Worm (Caenorhabditis elegans) whole organism, early embryonic: ENCODE data around the gene F40F8.11.

Source experiments
- B0310.2 ChIP-seq: sonication (generic microtip); optimal IDR thresholded peaks from 2 replicates; lab custom pipeline; 2016; ENCODE audit warnings: mild to moderate bottlenecking, missing genetic modification characterization, missing compliant biosample characterization
- F13C5.2 ChIP-seq: sonication (generic microtip); optimal IDR thresholded peaks from 2 replicates; lab custom pipeline; 2017; ENCODE audit warnings: mild to moderate bottlenecking, missing genetic modification characterization, inconsistent platforms, missing compliant biosample characterization
- aly-1 ChIP-seq: sonication (generic microtip); optimal IDR thresholded peaks from 2 replicates; lab custom pipeline; 2016; ENCODE audit warnings: missing genetic modification characterization, missing compliant biosample characterization
- ama-1 ChIP-seq: fragments of 150-350 bp; optimal IDR thresholded peaks from 2 replicates; lab custom pipeline; 2014
- ceh-13 ChIP-seq: fragments of 200-800 bp; sonication (Bioruptor generic); optimal IDR thresholded peaks from 2 replicates; lab custom pipeline; 2018; ENCODE audit warnings: mild to moderate bottlenecking, missing genetic modification characterization, missing compliant biosample characterization
- ceh-36 ChIP-seq: sonication (generic microtip); optimal IDR thresholded peaks from 2 replicates; lab custom pipeline; 2016; ENCODE audit warnings: missing genetic modification characterization, inconsistent platforms, missing compliant biosample characterization
- ets-7 ChIP-seq: sonication (generic microtip); optimal IDR thresholded peaks from 2 replicates; lab custom pipeline; 2016; ENCODE audit warnings: missing genotype, missing genetic modification characterization, missing compliant biosample characterization
- flt-1 ChIP-seq: fragments of 200-800 bp; sonication (Bioruptor generic); IDR thresholded peaks from 2 replicates; pipeline ENCODE4 v1.3.6; 2022; ENCODE audit warnings: missing genetic modification characterization, missing compliant biosample characterization
- hmbx-1 ChIP-seq: sonication (generic microtip); optimal IDR thresholded peaks from 2 replicates; lab custom pipeline; 2016; ENCODE audit warnings: mild to moderate bottlenecking, missing genetic modification characterization, missing compliant biosample characterization
- hmg-4 ChIP-seq: fragments of 200-800 bp; sonication (Bioruptor generic); optimal IDR thresholded peaks from 2 replicates; lab custom pipeline; 2018; ENCODE audit warnings: mild to moderate bottlenecking, missing genetic modification characterization, missing compliant biosample characterization
- hnd-1 ChIP-seq: sonication (generic microtip); optimal IDR thresholded peaks from 2 replicates; lab custom pipeline; 2016; ENCODE audit warnings: missing genetic modification characterization, missing compliant biosample characterization
- pes-1 ChIP-seq: fragments of 200-800 bp; sonication (Bioruptor generic); IDR thresholded peaks from 2 replicates; pipeline ENCODE4 v1.3.6; 2022; ENCODE audit warnings: missing genetic modification reagents, missing genetic modification characterization, missing compliant biosample characterization
- scrt-1 ChIP-seq: fragments of 200-800 bp; sonication (Bioruptor generic); IDR thresholded peaks from 2 replicates; pipeline ENCODE4 v1.3.6; 2022; ENCODE audit warnings: missing genetic modification characterization, missing compliant biosample characterization
- sea-1 ChIP-seq: fragments of 200-800 bp; sonication (Bioruptor generic); conservative IDR thresholded peaks from 2 replicates; pipeline ENCODE4 v1.3.6; 2022; ENCODE audit warnings: missing genetic modification characterization, missing compliant biosample characterization
- tbx-11 ChIP-seq: fragments of 200-800 bp; sonication (Bioruptor generic); IDR thresholded peaks from 2 replicates; pipeline ENCODE4 v1.3.6; 2022; ENCODE audit warnings: missing genetic modification characterization, missing compliant biosample characterization
- tbx-37 ChIP-seq: fragments of 200-800 bp; sonication (Bioruptor generic); conservative IDR thresholded peaks from 2 replicates; pipeline ENCODE4 v1.3.6; 2022; ENCODE audit warnings: missing genetic modification reagents, missing genetic modification characterization, missing compliant biosample characterization
- tra-4 ChIP-seq: sonication (generic microtip); optimal IDR thresholded peaks from 2 replicates; lab custom pipeline; 2017; ENCODE audit warnings: missing genetic modification characterization, missing compliant biosample characterization

F40F8.11 gene

DNA sequence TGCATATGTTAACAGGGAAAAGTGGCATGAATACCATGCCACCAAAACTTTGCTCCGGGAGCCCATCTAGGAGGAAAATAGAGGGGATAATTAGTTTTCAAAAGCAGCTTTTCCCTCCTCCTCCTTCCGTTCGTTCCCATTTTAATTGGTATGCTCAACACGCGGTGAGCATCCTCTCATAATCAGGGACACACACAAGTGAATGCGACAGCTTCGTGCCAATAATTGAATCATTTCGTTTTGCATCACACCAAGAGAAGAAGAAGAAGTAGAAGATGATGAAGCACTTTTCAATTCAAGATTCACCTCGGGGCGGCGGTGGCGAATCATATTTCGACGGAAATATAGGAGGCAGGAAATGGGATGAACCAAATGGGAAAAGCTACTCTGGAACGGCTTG, 44.3 kb downstream of the F40F8.11 start:
- TF ChIP-seq scrt-1 (GFP tag; lab: Robert Waterston, UW), result 0 out of 2 replicates have a peak, but pooled peaks have one; percentile 18
- TF ChIP-seq ceh-13 (GFP tag; lab: Kevin White, UChicago), result no peak

DNA sequence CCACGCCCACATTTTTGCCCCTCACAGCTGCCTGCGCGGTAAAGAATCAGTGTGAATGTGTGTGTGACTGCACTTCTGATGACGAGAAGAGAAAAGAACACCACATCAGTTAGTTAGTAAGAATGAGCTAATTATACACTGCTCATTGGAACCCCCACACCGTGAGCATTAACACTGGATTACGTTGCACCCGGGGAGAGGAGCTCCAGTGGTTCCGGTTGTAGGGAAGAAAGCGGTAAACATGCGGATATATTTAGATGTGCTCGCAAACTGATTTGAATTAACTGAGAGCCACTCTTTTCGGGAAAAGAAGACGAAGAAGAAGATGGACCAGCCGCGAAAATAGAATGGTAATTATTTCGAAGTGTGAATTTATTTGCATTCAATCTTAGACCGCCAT, 45.6 kb downstream of the F40F8.11 start:
- TF ChIP-seq scrt-1 (GFP tag; lab: Robert Waterston, UW) (no peak), hnd-1 (no peak), ama-1 (lab: Kevin White, UChicago) (no peak), ceh-36 (no peak), tbx-11 (GFP tag; lab: Robert Waterston, UW) (no peak), hmg-4 (GFP tag; lab: Kevin White, UChicago) (no peak), tbx-37 (GFP tag; lab: Robert Waterston, UW) (no peak), tra-4 (no peak), aly-1 (tag; lab: Kevin White, UChicago) (no peak), sea-1 (GFP tag; lab: Robert Waterston, UW) (no peak), flt-1 (GFP tag; lab: Robert Waterston, UW) (no peak), ets-7 (tag; lab: Kevin White, UChicago) (no peak), ceh-13 (GFP tag; lab: Kevin White, UChicago) (no peak), hmbx-1 (tag; lab: Kevin White, UChicago) (no peak), pes-1 (GFP tag; lab: Robert Waterston, UW) (no peak), F13C5.2 (tag; lab: Kevin White, UChicago) (no peak), B0310.2 (tag; lab: Kevin White, UChicago) (no peak)
